Fruit fly (Drosophila melanogaster) whole organism, adult: Measurements from ENCODE around the gene CG1463.

Experiments
- CG11617 ChIP-seq: fragments of 200-800 bp; sonication (Bioruptor generic); optimal IDR thresholded peaks from 2 replicates; lab custom pipeline; 2017; ENCODE audit warnings: mild to moderate bottlenecking, missing biosample characterization, missing genetic modification reagents, missing genetic modification characterization
- CG12768 ChIP-seq: fragments of 200-800 bp; sonication (Bioruptor generic); optimal IDR thresholded peaks from 2 replicates; lab custom pipeline; 2017; ENCODE audit warnings: missing biosample characterization, missing genetic modification characterization, mild to moderate bottlenecking, moderate library complexity, missing genetic modification reagents
- CG14711 ChIP-seq: fragments of 200-800 bp; sonication (Bioruptor generic); optimal IDR thresholded peaks from 2 replicates; lab custom pipeline; 2018; ENCODE audit warnings: missing biosample characterization, mild to moderate bottlenecking, missing genetic modification characterization, moderate library complexity
- CG1620 ChIP-seq: fragments of 200-800 bp; sonication (Bioruptor generic); optimal IDR thresholded peaks from 2 replicates; lab custom pipeline; 2016; ENCODE audit warnings: missing biosample characterization, missing genetic modification characterization
- CG33017 ChIP-seq: fragments of 200-800 bp; sonication (Bioruptor generic); optimal IDR thresholded peaks from 2 replicates; lab custom pipeline; 2018; ENCODE audit warnings: missing biosample characterization, mild to moderate bottlenecking, missing genetic modification characterization, moderate library complexity
- CG5204 ChIP-seq: fragments of 200-800 bp; sonication (Bioruptor generic); optimal IDR thresholded peaks from 2 replicates; lab custom pipeline; 2016; ENCODE audit warnings: missing biosample characterization, missing genetic modification characterization
- CG7045 ChIP-seq: fragments of 200-800 bp; sonication (Bioruptor generic); optimal IDR thresholded peaks from 2 replicates; lab custom pipeline; 2017; ENCODE audit warnings: missing biosample characterization, mild to moderate bottlenecking, missing genetic modification characterization
- CG7101 ChIP-seq: fragments of 200-800 bp; sonication (Bioruptor generic); optimal IDR thresholded peaks from 2 replicates; lab custom pipeline; 2018; ENCODE audit warnings: missing biosample characterization, mild to moderate bottlenecking, missing genetic modification characterization, moderate library complexity
- Clk ChIP-seq: fragments of 200-800 bp; sonication (Bioruptor generic); optimal IDR thresholded peaks from 2 replicates; lab custom pipeline; 2017; ENCODE audit warnings: missing biosample characterization, missing genetic modification characterization
- Crg-1 ChIP-seq: fragments of 200-800 bp; sonication (Bioruptor generic); optimal IDR thresholded peaks from 2 replicates; lab custom pipeline; 2016; ENCODE audit warnings: missing biosample characterization, missing genetic modification characterization
- Hr96 ChIP-seq: fragments of 200-800 bp; sonication (Bioruptor generic); optimal IDR thresholded peaks from 2 replicates; lab custom pipeline; 2016; ENCODE audit warnings: missing biosample characterization, missing genetic modification characterization
- Mnt ChIP-seq: fragments of 200-800 bp; sonication (Bioruptor generic); optimal IDR thresholded peaks from 2 replicates; lab custom pipeline; 2016; ENCODE audit warnings: missing biosample characterization, mild to moderate bottlenecking, missing genetic modification characterization
- bab1 ChIP-seq: fragments of 200-800 bp; sonication (Bioruptor generic); optimal IDR thresholded peaks from 3 replicates; lab custom pipeline; 2019; ENCODE audit warnings: missing biosample characterization, mild to moderate bottlenecking, missing genetic modification characterization, moderate library complexity
- cic ChIP-seq: fragments of 200-800 bp; sonication (Bioruptor generic); optimal IDR thresholded peaks from 2 replicates; lab custom pipeline; 2017; ENCODE audit warnings: missing biosample characterization, mild to moderate bottlenecking, missing genetic modification characterization, moderate library complexity
- cnc ChIP-seq, 2 experiments: fragments of >200 bp; optimal IDR thresholded peaks; 2 replicates each; lab custom pipeline; 2017
- kay ChIP-seq: fragments of 200-800 bp; sonication (Bioruptor generic); peaks from one replicate; lab custom pipeline; 2016; ENCODE audit warnings: missing biosample characterization, missing genetic modification characterization, borderline replicate concordance
- ovo ChIP-seq: fragments of 200-800 bp; sonication (Bioruptor generic); optimal IDR thresholded peaks from 2 replicates; lab custom pipeline; 2016; ENCODE audit warnings: missing biosample characterization, missing genetic modification characterization
- pad ChIP-seq: fragments of 200-800 bp; sonication (Bioruptor generic); optimal IDR thresholded peaks from 3 replicates; lab custom pipeline; 2017; ENCODE audit warnings: missing biosample characterization, missing genetic modification characterization, mild to moderate bottlenecking, moderate library complexity, missing genetic modification reagents
- tj ChIP-seq: fragments of 200-800 bp; sonication (Bioruptor generic); optimal IDR thresholded peaks from 3 replicates; lab custom pipeline; 2017; ENCODE audit warnings: missing biosample characterization, mild to moderate bottlenecking, missing genetic modification characterization, moderate library complexity
- toe ChIP-seq: fragments of 200-800 bp; sonication (Bioruptor generic); optimal IDR thresholded peaks from 2 replicates; lab custom pipeline; 2016; ENCODE audit warnings: missing biosample characterization, missing genetic modification characterization

The CG1463 gene

DNA sequence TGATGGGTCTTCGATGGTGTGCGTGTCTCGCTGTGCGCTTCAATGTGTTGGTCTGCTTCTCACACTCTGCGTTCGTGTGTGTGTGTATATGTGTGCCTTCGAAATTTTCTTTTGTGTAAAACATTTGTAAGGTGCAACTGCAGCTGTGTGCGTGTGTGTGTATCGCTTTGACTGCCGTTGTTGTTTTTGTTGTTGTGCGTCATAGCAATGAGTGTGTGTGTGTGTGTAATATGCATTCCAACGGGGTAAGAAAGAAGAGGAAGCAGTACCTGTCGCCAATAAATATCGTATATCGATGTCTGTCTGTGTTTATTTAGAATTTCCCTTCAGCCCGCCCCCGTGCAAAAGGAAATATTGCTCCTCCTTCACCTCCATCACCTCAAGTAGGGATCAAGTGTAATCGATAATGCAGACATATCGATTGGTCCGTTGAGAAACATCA is 42.8 kb upstream of the CG1463 start:
- TF ChIP-seq cnc (optimal IDR thresholded peaks at IDR 0.05; lab: Kevin White, UChicago) (no peak), Clk (no peak), toe (GFP tag; lab: Kevin White, UChicago) (no peak), bab1 (peak; percentile 54), CG12768 (no peak), CG11617 (GFP tag; lab: Kevin White, UChicago) (peak; percentile 26), CG7045 (no peak), Hr96 (GFP tag; lab: Kevin White, UChicago) (no peak), ovo (GFP tag; lab: Kevin White, UChicago) (peak; percentile 51), CG5204 (GFP tag; lab: Kevin White, UChicago) (no peak), tj (GFP tag; lab: Kevin White, UChicago) (peak; percentile 51), cic (GFP tag; lab: Kevin White, UChicago) (peak; percentile 84), CG14711 (tag; lab: Kevin White, UChicago) (peak; percentile 29), pad (GFP tag; lab: Kevin White, UChicago) (peak; percentile 96), CG33017 (tag; lab: Kevin White, UChicago) (peak; percentile 27), Mnt (GFP tag; lab: Kevin White, UChicago) (peak; percentile 75), Crg-1 (peak; percentile 58), CG1620 (GFP tag; lab: Kevin White, UChicago) (peak; percentile 36), CG7101 (tag; lab: Kevin White, UChicago) (peak; percentile 45), kay (GFP tag; lab: Kevin White, UChicago) (peak; percentile 97)

DNA sequence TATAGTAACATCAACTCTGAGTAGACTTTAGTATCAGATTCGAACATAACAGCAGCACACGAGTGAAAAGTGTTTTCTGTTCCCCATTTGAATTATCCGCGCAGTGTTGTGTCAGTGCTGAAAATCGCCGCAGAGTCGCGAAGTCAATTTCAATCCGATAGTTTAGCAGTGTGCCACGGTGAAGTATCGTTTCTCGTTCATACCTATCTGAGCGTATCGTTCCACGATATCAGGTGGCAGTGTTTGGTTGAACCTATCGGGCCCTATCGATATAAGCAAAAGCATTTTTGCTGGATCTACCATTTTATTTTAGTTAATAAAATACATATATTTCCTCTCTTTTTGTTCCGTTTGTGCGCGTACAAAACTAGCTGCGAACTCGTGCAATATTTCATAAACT is 42.1 kb upstream of the CG1463 start, which contains the start of gene CkIalpha:
TSS of gene CkIalpha (plus strand) at position 53 of the 400 bp plus-strand sequence.
- TF ChIP-seq cic (GFP tag; lab: Kevin White, UChicago) (peak; percentile 35), toe (GFP tag; lab: Kevin White, UChicago) (peak; percentile 61), CG14711 (tag; lab: Kevin White, UChicago) (peak; percentile 36), CG5204 (GFP tag; lab: Kevin White, UChicago) (no peak), Clk (peak; percentile 12), CG11617 (GFP tag; lab: Kevin White, UChicago) (no peak), Crg-1 (peak; percentile 84), ovo (GFP tag; lab: Kevin White, UChicago) (peak; percentile 64), Mnt (GFP tag; lab: Kevin White, UChicago) (peak; percentile 82), CG33017 (tag; lab: Kevin White, UChicago) (no peak), kay (GFP tag; lab: Kevin White, UChicago) (no peak), CG12768 (peak; percentile 31), Hr96 (GFP tag; lab: Kevin White, UChicago) (no peak), cnc (optimal IDR thresholded peaks at IDR 0.05; lab: Kevin White, UChicago) (no peak), bab1 (peak; percentile 85), pad (GFP tag; lab: Kevin White, UChicago) (peak; percentile 54), CG7045 (no peak), CG1620 (GFP tag; lab: Kevin White, UChicago) (peak; percentile 91), CG7101 (tag; lab: Kevin White, UChicago) (peak; percentile 80), tj (GFP tag; lab: Kevin White, UChicago) (peak; percentile 60)

DNA sequence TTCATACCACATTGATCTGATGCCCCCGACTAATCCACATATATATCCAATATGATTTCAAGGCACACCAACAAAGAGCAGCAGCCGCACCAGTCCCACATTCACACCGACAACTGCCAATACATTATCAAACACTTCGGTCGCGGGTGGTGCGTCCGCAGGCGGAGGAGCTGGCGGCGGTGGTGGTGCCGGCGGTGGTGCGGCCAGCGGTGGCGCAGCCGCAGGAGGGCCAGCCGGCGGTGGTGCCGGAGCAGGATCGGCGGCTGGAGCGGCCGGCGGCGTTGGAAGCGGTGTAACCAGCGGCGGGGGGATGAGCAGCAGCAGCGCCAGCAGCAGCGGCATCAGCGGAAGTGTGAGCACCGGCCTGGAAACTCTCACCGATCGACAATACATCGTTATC is 40.1 kb upstream of the CG1463 start:
- TF ChIP-seq bab1 (no peak), Clk (no peak), cic (GFP tag; lab: Kevin White, UChicago) (no peak), tj (GFP tag; lab: Kevin White, UChicago) (no peak), CG12768 (no peak), CG1620 (GFP tag; lab: Kevin White, UChicago) (no peak), Crg-1 (no peak), toe (GFP tag; lab: Kevin White, UChicago) (no peak), CG5204 (GFP tag; lab: Kevin White, UChicago) (no peak), ovo (GFP tag; lab: Kevin White, UChicago) (no peak), CG7045 (no peak)

- TF ChIP-seq CG1620 (GFP tag; lab: Kevin White, UChicago): no peak
- TF ChIP-seq CG14711 (tag; lab: Kevin White, UChicago): no peak
- TF ChIP-seq kay (GFP tag; lab: Kevin White, UChicago): peak; percentile 44
- no peak for TF ChIP-seq bab1
Observed at dm6 chrX:12645361-12645760, 33.9 kb upstream of the CG1463 start.

- TF ChIP-seq CG14711 (tag; lab: Kevin White, UChicago) (no peak), tj (GFP tag; lab: Kevin White, UChicago) (no peak), Crg-1 (no peak), CG1620 (GFP tag; lab: Kevin White, UChicago) (no peak), CG11617 (GFP tag; lab: Kevin White, UChicago) (no peak), kay (GFP tag; lab: Kevin White, UChicago) (no peak)
Observed at dm6 chrX:12633992-12634391, 22.5 kb upstream of the CG1463 start.

DNA sequence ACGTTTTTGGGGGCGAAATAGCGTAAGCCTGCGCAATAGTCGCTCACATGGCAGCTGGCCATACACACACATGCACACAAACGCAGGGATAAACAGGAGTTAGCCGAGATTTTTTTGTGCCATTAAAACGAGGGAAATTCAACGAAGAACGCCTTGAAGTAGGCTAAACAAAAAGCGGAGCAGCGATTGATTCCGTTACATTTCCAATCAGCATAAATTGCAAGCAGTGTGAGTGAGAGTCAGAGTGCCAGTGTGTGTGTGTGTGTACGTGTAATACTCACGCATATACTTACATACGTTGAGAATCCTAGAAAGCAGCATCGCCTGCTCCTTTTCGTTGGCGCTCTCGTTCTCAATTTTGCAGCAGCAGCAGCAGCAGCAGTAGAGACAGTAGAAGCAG is 21.7 kb upstream of the CG1463 start:
- TF ChIP-seq toe (GFP tag; lab: Kevin White, UChicago): no peak
- no peak for TF ChIP-seq CG1620 (GFP tag; lab: Kevin White, UChicago)
- no peak for TF ChIP-seq CG11617 (GFP tag; lab: Kevin White, UChicago)
- no peak for TF ChIP-seq cic (GFP tag; lab: Kevin White, UChicago)
- TF ChIP-seq Crg-1: no peak
- no peak for TF ChIP-seq CG12768
- TF ChIP-seq CG14711 (tag; lab: Kevin White, UChicago): no peak
- TF ChIP-seq Hr96 (GFP tag; lab: Kevin White, UChicago): no peak
- TF ChIP-seq tj (GFP tag; lab: Kevin White, UChicago): no peak
- TF ChIP-seq pad (GFP tag; lab: Kevin White, UChicago): no peak
- no peak for TF ChIP-seq CG5204 (GFP tag; lab: Kevin White, UChicago)
- no peak for TF ChIP-seq CG7101 (tag; lab: Kevin White, UChicago)
